Fruit fly (Drosophila melanogaster): Measurements from ENCODE around the gene Efa6.

The Efa6 gene

dm6 chr3R:22596450-22596849, 8.9 kb downstream of the Efa6 start (continued):
- TF ChIP-seq crol (GFP tag; IDR thresholded peaks at IDR 0.05) (no peak), Hr78 (GFP tag; optimal IDR thresholded peaks at IDR 0.05) (no peak), luna (GFP tag; optimal IDR thresholded peaks at IDR 0.05) (peak; percentile 40), Aef1 (GFP tag; IDR thresholded peaks at IDR 0.05) (no peak), sc (optimal IDR thresholded peaks at IDR 0.05) (no peak), sc (GFP tag; optimal IDR thresholded peaks at IDR 0.05) (peak; percentile 26), CG33557 (GFP tag; optimal IDR thresholded peaks at IDR 0.05) (peak; percentile 56), CG4820 (GFP tag; optimal IDR thresholded peaks at IDR 0.05) (peak; percentile 14), schlank (tag; optimal IDR thresholded peaks at IDR 0.05) (peak; percentile 46), NFAT (GFP tag; IDR thresholded peaks at IDR 0.05) (no peak), NK7.1 (GFP tag; optimal IDR thresholded peaks at IDR 0.05) (no peak), pros (GFP tag; optimal IDR thresholded peaks at IDR 0.05) (no peak), tio (GFP tag; optimal IDR thresholded peaks at IDR 0.05) (no peak), ERR (GFP tag; optimal IDR thresholded peaks at IDR 0.05) (peak; percentile 1), Xbp1 (GFP tag; optimal IDR thresholded peaks at IDR 0.05) (no peak), CG12942 (GFP tag; optimal IDR thresholded peaks at IDR 0.05) (peak; percentile 42), CG8089 (GFP tag; optimal IDR thresholded peaks at IDR 0.05) (peak; percentile 44), gem (tag; optimal IDR thresholded peaks at IDR 0.05) (peak; percentile 56), CG17385 (GFP tag; optimal IDR thresholded peaks at IDR 0.05) (peak; percentile 44), klu (GFP tag; IDR thresholded peaks at IDR 0.05) (no peak), CG18619 (GFP tag; optimal IDR thresholded peaks at IDR 0.05) (peak; percentile 29), p53 (GFP tag; optimal IDR thresholded peaks at IDR 0.05) (peak; percentile 54), ems (GFP tag; optimal IDR thresholded peaks at IDR 0.05) (no peak), Dip2 (GFP tag; IDR thresholded peaks at IDR 0.05) (no peak), CG5245 (GFP tag; optimal IDR thresholded peaks at IDR 0.05) (no peak), Optix (GFP tag; IDR thresholded peaks at IDR 0.05) (no peak), CG11560 (tag; IDR thresholded peaks at IDR 0.05) (no peak), dmrt11E (tag; optimal IDR thresholded peaks at IDR 0.05) (peak; percentile 48), tx (GFP tag; optimal IDR thresholded peaks at IDR 0.05) (no peak), gce (GFP tag; IDR thresholded peaks at IDR 0.05) (peak; percentile 75), usp (GFP tag; optimal IDR thresholded peaks at IDR 0.05) (no peak), unc-4 (GFP tag; IDR thresholded peaks at IDR 0.05; ENCODE audit: partially characterized antibody) (no peak), vfl (GFP tag; optimal IDR thresholded peaks at IDR 0.05) (no peak), CG1647 (GFP tag; optimal IDR thresholded peaks at IDR 0.05) (no peak), CG18599 (GFP tag; optimal IDR thresholded peaks at IDR 0.05) (peak; percentile 55), unpg (GFP tag; optimal IDR thresholded peaks at IDR 0.05) (peak; percentile 43), CG12659 (GFP tag; optimal IDR thresholded peaks at IDR 0.05) (peak; percentile 19), CG4707 (GFP tag; optimal IDR thresholded peaks at IDR 0.05) (peak; percentile 40), CG18764 (GFP tag; optimal IDR thresholded peaks at IDR 0.05) (peak; percentile 43), CG17359 (tag; optimal IDR thresholded peaks at IDR 0.05) (peak; percentile 59), grn (GFP tag; optimal IDR thresholded peaks at IDR 0.05) (peak; percentile 38), CG1233 (GFP tag; optimal IDR thresholded peaks at IDR 0.05) (peak; percentile 54), Fer2 (tag; optimal IDR thresholded peaks at IDR 0.05) (no peak), slbo (GFP tag; IDR thresholded peaks at IDR 0.05) (no peak), MTF-1 (GFP tag; optimal IDR thresholded peaks at IDR 0.05; ENCODE audit: borderline replicate concordance) (peak; percentile 70), tap (tag; optimal IDR thresholded peaks at IDR 0.05) (peak; percentile 36), sob (GFP tag; IDR thresholded peaks at IDR 0.05) (peak; percentile 64; the same call in 1 of the 2 replicates), CG30403 (GFP tag; optimal IDR thresholded peaks at IDR 0.05) (no peak), lola (GFP tag; optimal IDR thresholded peaks at IDR 0.05) (peak in 1 of 3 experiments; percentile 30), shn (GFP tag; optimal IDR thresholded peaks at IDR 0.05) (no peak), CG11247 (GFP tag; IDR thresholded peaks at IDR 0.05) (peak; percentile 52; the same call in 1 of the 2 replicates)
